Worm (Caenorhabditis elegans) whole organism, mixed stage, embryonic: Measurements from ENCODE around the gene M03F8.1.
A peak's percentile ranks its signal among the peaks of the same experiment; 100 is the strongest.

Experiments used
- bed-3 ChIP-seq: fragments of 200-800 bp; sonication (Bioruptor generic); optimal IDR thresholded peaks from 3 replicates; lab custom pipeline; 2018; ENCODE audit warnings: mild to moderate bottlenecking, missing genetic modification characterization, moderate library complexity, missing compliant biosample characterization
- blmp-1 ChIP-seq: fragments of 150-350 bp; optimal IDR thresholded peaks from 2 replicates; lab custom pipeline; 2014; ENCODE audit warnings: missing biosample characterization, missing genetic modification characterization
- ceh-39 ChIP-seq: fragments of 150-350 bp; optimal IDR thresholded peaks from 2 replicates; lab custom pipeline; 2014; ENCODE audit warnings: missing biosample characterization, missing genetic modification characterization
- ceh-43 ChIP-seq: fragments of 200-800 bp; sonication (Bioruptor generic); optimal IDR thresholded peaks from 2 replicates; lab custom pipeline; 2018; ENCODE audit warnings: mild to moderate bottlenecking, missing genetic modification characterization, moderate library complexity, missing compliant biosample characterization
- ceh-83 ChIP-seq: fragments of 200-800 bp; sonication (Bioruptor generic); optimal IDR thresholded peaks from 2 replicates; lab custom pipeline; 2018; ENCODE audit warnings: mild to moderate bottlenecking, missing genetic modification characterization, missing compliant biosample characterization
- ces-1 ChIP-seq: fragments of 150-350 bp; optimal IDR thresholded peaks from 2 replicates; lab custom pipeline; 2014; ENCODE audit warnings: missing biosample characterization, missing genetic modification reagents, missing genetic modification characterization
- cnd-1 ChIP-seq: fragments of 200-800 bp; sonication (Bioruptor generic); optimal IDR thresholded peaks from 2 replicates; lab custom pipeline; 2018; ENCODE audit warnings: mild to moderate bottlenecking, missing genetic modification characterization, missing compliant biosample characterization
- elt-1 ChIP-seq: sonication (generic microtip); optimal IDR thresholded peaks from 2 replicates; lab custom pipeline; 2017; ENCODE audit warnings: missing genetic modification characterization, mild to moderate bottlenecking, missing compliant biosample characterization, antibody characterized with exemption, moderate library complexity, borderline replicate concordance; ENCODE audit not compliant: insufficient read depth
- elt-3 ChIP-seq: fragments of 150-350 bp; optimal IDR thresholded peaks from 2 replicates; lab custom pipeline; 2014; ENCODE audit warnings: missing biosample characterization, missing genetic modification characterization
- flh-1 ChIP-seq: fragments of 200-800 bp; sonication (Bioruptor generic); optimal IDR thresholded peaks from 2 replicates; lab custom pipeline; 2018; ENCODE audit warnings: mild to moderate bottlenecking, missing genetic modification characterization, moderate library complexity, missing compliant biosample characterization
- ham-2 ChIP-seq: fragments of 200-800 bp; sonication (Bioruptor generic); optimal IDR thresholded peaks from 2 replicates; lab custom pipeline; 2018; ENCODE audit warnings: mild to moderate bottlenecking, missing genetic modification characterization, missing compliant biosample characterization
- hlh-1 ChIP-seq: fragments of 150-350 bp; optimal IDR thresholded peaks from 2 replicates; lab custom pipeline; 2014; ENCODE audit warnings: missing biosample characterization, missing genetic modification reagents, missing genetic modification characterization
- lin-13 ChIP-seq: fragments of 150-350 bp; optimal IDR thresholded peaks from 2 replicates; lab custom pipeline; 2014; ENCODE audit warnings: missing biosample characterization, missing genetic modification characterization
- lsy-2 ChIP-seq: fragments of 150-350 bp; optimal IDR thresholded peaks from 2 replicates; lab custom pipeline; 2014; ENCODE audit warnings: missing biosample characterization, missing genetic modification characterization
- mab-5 ChIP-seq: fragments of 150-350 bp; optimal IDR thresholded peaks from 2 replicates; lab custom pipeline; 2014; ENCODE audit warnings: missing biosample characterization, missing genetic modification characterization
- mep-1 ChIP-seq: fragments of 150-350 bp; optimal IDR thresholded peaks from 2 replicates; lab custom pipeline; 2017; ENCODE audit warnings: missing biosample characterization, missing genetic modification reagents, missing genetic modification characterization, inconsistent platforms
- mls-2 ChIP-seq: sonication (generic microtip); optimal IDR thresholded peaks from 2 replicates; lab custom pipeline; 2016; ENCODE audit warnings: mild to moderate bottlenecking, missing genetic modification characterization, moderate library complexity, missing compliant biosample characterization
- nhr-12 ChIP-seq: fragments of 150-350 bp; optimal IDR thresholded peaks from 2 replicates; lab custom pipeline; 2014; ENCODE audit warnings: missing biosample characterization, missing genetic modification characterization
- nhr-237 ChIP-seq: fragments of 150-350 bp; optimal IDR thresholded peaks from 2 replicates; lab custom pipeline; 2014; ENCODE audit warnings: missing biosample characterization, missing genetic modification characterization
- nhr-28 ChIP-seq: fragments of 150-350 bp; optimal IDR thresholded peaks from 2 replicates; lab custom pipeline; 2014; ENCODE audit warnings: missing biosample characterization, missing genetic modification characterization
- nhr-76 ChIP-seq: sonication (generic microtip); optimal IDR thresholded peaks from 2 replicates; lab custom pipeline; 2017; ENCODE audit warnings: missing biosample characterization, missing genetic modification characterization
- pha-4 ChIP-seq: fragments of 150-350 bp; optimal IDR thresholded peaks from 2 replicates; lab custom pipeline; 2018; ENCODE audit warnings: missing biosample characterization, missing genetic modification reagents, missing genetic modification characterization
- sem-2 ChIP-seq: fragments of 200-800 bp; sonication (Bioruptor generic); optimal IDR thresholded peaks from 2 replicates; lab custom pipeline; 2018; ENCODE audit warnings: mild to moderate bottlenecking, missing genetic modification characterization, missing compliant biosample characterization
- snpc-4 ChIP-seq: fragments of 150-350 bp; optimal IDR thresholded peaks from 2 replicates; lab custom pipeline; 2014; ENCODE audit warnings: missing biosample characterization, missing genetic modification characterization
- sptf-1 ChIP-seq: sonication (generic microtip); optimal IDR thresholded peaks from 2 replicates; lab custom pipeline; 2017; ENCODE audit warnings: mild to moderate bottlenecking, missing genetic modification characterization, moderate library complexity, missing compliant biosample characterization
- unc-120 ChIP-seq: sonication (generic microtip); optimal IDR thresholded peaks from 2 replicates; lab custom pipeline; 2017; ENCODE audit warnings: missing genetic modification characterization, missing compliant biosample characterization; ENCODE audit not compliant: poor library complexity, severe bottlenecking
- unc-39 ChIP-seq: fragments of 150-350 bp; optimal IDR thresholded peaks from 2 replicates; lab custom pipeline; 2014; ENCODE audit warnings: missing biosample characterization, missing genetic modification characterization
- unc-62 ChIP-seq: fragments of 150-350 bp; optimal IDR thresholded peaks from 2 replicates; lab custom pipeline; 2014; ENCODE audit warnings: missing biosample characterization, missing genetic modification reagents, missing genetic modification characterization
- zip-8 ChIP-seq: fragments of 150-350 bp; optimal IDR thresholded peaks from 2 replicates; lab custom pipeline; 2014; ENCODE audit warnings: missing biosample characterization, missing genetic modification characterization
- ztf-11 ChIP-seq: fragments of 150-350 bp; optimal IDR thresholded peaks from 2 replicates; lab custom pipeline; 2014; ENCODE audit warnings: missing biosample characterization, missing genetic modification characterization

M03F8.1 gene

ce11 chrV:5984244-5984643 is 33.0 kb downstream of the M03F8.1 start:
- TF ChIP-seq blmp-1, result no peak

- TF ChIP-seq sptf-1, result no peak
- TF ChIP-seq mab-5 (tag; lab: Kevin White, UChicago), result no peak
- no peak for TF ChIP-seq lin-13 (tag; lab: Kevin White, UChicago)
- TF ChIP-seq nhr-76 (tag; lab: Kevin White, UChicago), result no peak
- TF ChIP-seq ceh-83 (GFP tag; lab: Kevin White, UChicago), result no peak
- TF ChIP-seq ces-1 (GFP tag; lab: Kevin White, UChicago), result no peak
- TF ChIP-seq nhr-12 (tag; lab: Kevin White, UChicago), result no peak
- TF ChIP-seq ceh-39 (tag; lab: Kevin White, UChicago), result no peak
- TF ChIP-seq nhr-237 (tag; lab: Kevin White, UChicago), result no peak
- TF ChIP-seq lsy-2 (tag; lab: Kevin White, UChicago), result no peak
- TF ChIP-seq nhr-28 (tag; lab: Kevin White, UChicago), result no peak
- TF ChIP-seq mep-1 (tag; lab: Kevin White, UChicago), result no peak
Observed at ce11 chrV:5986755-5987154, 35.5 kb downstream of the M03F8.1 start, which contains the start of gene C10F3.7. Gene C10F3.7 (minus strand): TSS chrV:5986855.

DNA sequence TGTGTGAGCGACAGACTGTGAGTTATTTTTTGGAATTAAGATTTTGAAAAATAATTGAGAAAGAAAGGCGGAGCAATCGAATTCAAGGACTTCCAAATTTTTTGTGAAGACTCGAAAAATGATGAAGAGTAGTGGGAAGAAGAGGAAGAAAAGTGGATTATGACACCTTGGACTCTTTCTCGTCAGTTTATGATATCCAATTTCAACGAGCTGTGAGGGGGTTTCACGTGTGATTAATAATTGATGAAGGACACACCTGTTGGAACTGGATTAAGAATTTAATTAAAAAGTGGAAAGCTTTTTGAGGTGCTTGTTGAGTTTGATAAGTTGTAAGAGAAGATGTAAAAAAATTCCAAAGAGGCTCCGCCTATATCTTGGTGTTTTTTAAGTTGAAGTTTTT is 39.1 kb downstream of the M03F8.1 start, which contains the start of gene fut-8:
TSS of gene fut-8 (minus strand) at position 101 of the 400 bp plus-strand sequence.
- TF ChIP-seq sptf-1 (no peak), zip-8 (no peak), lin-13 (tag; lab: Kevin White, UChicago) (no peak), ces-1 (GFP tag; lab: Kevin White, UChicago) (peak; percentile 30), unc-39 (tag; lab: Kevin White, UChicago) (no peak), ham-2 (no peak)

DNA sequence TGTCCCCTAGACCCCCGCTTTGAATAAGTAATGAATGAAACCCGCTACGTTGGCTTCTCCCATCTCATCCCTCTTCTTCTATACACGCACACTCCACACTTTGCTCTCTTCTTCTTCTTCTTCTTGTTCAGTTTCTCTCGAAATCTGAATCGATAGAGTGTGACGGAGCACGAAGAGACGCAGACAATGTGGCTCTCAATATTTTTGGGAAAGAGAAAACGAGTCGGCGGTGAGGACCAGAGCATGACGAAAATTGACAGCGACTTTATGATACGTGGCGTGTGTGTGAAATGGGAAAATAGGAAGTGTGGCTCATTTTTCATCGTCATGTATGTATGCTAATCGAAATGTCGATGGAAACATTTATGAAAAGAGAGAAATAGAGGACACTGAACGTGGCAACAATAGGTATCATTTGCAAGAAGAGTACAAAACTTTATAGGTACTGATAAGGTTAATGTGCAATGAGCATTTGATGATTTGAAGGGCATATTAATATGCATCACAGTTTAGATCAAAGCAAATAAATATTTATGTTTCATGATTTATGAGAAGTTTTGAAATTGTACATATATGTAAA is 40.3 kb downstream of the M03F8.1 start:
- TF ChIP-seq unc-62 (GFP tag; lab: Kevin White, UChicago), result peak; percentile 93
- TF ChIP-seq hlh-1, result peak; percentile 73
- TF ChIP-seq mep-1 (tag; lab: Kevin White, UChicago), result peak; percentile 36
- TF ChIP-seq elt-1 (tag; lab: Kevin White, UChicago), result no peak
- peak; percentile 80 for TF ChIP-seq ces-1 (GFP tag; lab: Kevin White, UChicago)
- no peak for TF ChIP-seq unc-39 (tag; lab: Kevin White, UChicago)
- no peak for TF ChIP-seq flh-1
- TF ChIP-seq lsy-2 (tag; lab: Kevin White, UChicago), result peak; percentile 15
- TF ChIP-seq unc-120 (tag; lab: Kevin White, UChicago), result peak; percentile 89
- TF ChIP-seq, all 35 proteins: peak for 6

- TF ChIP-seq cnd-1 (tag; lab: Kevin White, UChicago) (peak; percentile 44), snpc-4 (no peak), unc-62 (GFP tag; lab: Kevin White, UChicago) (peak; percentile 95), mab-5 (tag; lab: Kevin White, UChicago) (peak; percentile 52), unc-120 (tag; lab: Kevin White, UChicago) (peak; percentile 4), hlh-1 (peak; percentile 97), lsy-2 (tag; lab: Kevin White, UChicago) (no peak)
Observed at ce11 chrV:5995598-5995997, 44.4 kb downstream of the M03F8.1 start.

ce11 chrV:5996114-5996513 is 44.9 kb downstream of the M03F8.1 start, which contains the start of gene cpg-4:
Gene cpg-4 (plus strand): TSS chrV:5996416.
- TF ChIP-seq ces-1 (GFP tag; lab: Kevin White, UChicago), result no peak

ce11 chrV:6000368-6000802 is 49.2 kb downstream of the M03F8.1 start:
- TF ChIP-seq bed-3 (GFP tag; lab: Kevin White, UChicago), result no peak
- TF ChIP-seq cnd-1 (tag; lab: Kevin White, UChicago), result no peak
- TF ChIP-seq blmp-1, result peak; percentile 93
- TF ChIP-seq ztf-11 (tag; lab: Kevin White, UChicago), result no peak
- peak; percentile 27 for TF ChIP-seq ham-2
- TF ChIP-seq mep-1 (tag; lab: Kevin White, UChicago), result peak; percentile 49
- TF ChIP-seq unc-62 (GFP tag; lab: Kevin White, UChicago), result peak; percentile 48
- no peak for TF ChIP-seq hlh-1
- TF ChIP-seq unc-120 (tag; lab: Kevin White, UChicago), result peak; percentile 41
- no peak for TF ChIP-seq unc-39 (tag; lab: Kevin White, UChicago)
- TF ChIP-seq pha-4 (tag; lab: Kevin White, UChicago), result peak; percentile 73
- no peak for TF ChIP-seq ceh-43
- TF ChIP-seq elt-3 (tag; lab: Kevin White, UChicago), result peak; percentile 64
- TF ChIP-seq ces-1 (GFP tag; lab: Kevin White, UChicago), result peak; percentile 45
- TF ChIP-seq ceh-39 (tag; lab: Kevin White, UChicago), result no peak
- no peak for TF ChIP-seq mls-2 (tag; lab: Kevin White, UChicago)
- TF ChIP-seq nhr-237 (tag; lab: Kevin White, UChicago), result peak; percentile 76
- TF ChIP-seq flh-1, result no peak
- TF ChIP-seq sem-2 (GFP tag; lab: Kevin White, UChicago), result no peak
- TF ChIP-seq snpc-4, result no peak
- TF ChIP-seq lsy-2 (tag; lab: Kevin White, UChicago), result peak; percentile 14
